Fruit fly (Drosophila melanogaster): ENCODE measurements around the gene CG14966.

DNA sequence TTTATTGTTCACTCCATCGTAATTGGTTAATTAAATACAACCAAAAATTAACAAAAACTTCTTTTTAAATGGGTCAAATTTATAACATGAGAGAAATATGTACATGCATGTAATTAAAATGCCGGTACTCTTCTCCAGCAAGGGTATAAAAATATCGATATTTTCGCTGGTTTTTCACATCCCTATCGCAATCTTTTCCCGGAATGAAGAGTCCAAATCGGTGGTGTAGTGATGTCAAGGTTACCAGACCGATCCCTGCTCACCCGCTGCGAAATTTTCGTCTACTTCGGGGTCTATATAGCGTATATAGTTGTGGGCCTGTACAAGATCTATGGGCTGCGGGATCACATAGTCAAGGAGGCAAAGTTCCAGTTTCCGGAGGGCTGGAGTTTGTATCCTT lies 35.5 kb downstream of the CG14966 start, which contains the start of gene rasp:
- no peak for TF ChIP-seq usp (GFP tag; optimal IDR thresholded peaks at IDR 0.05)
- no peak for TF ChIP-seq psq (optimal IDR thresholded peaks at IDR 0.05)
